Worm (Caenorhabditis elegans): ENCODE measurements around the gene F09E5.7.

DNA sequence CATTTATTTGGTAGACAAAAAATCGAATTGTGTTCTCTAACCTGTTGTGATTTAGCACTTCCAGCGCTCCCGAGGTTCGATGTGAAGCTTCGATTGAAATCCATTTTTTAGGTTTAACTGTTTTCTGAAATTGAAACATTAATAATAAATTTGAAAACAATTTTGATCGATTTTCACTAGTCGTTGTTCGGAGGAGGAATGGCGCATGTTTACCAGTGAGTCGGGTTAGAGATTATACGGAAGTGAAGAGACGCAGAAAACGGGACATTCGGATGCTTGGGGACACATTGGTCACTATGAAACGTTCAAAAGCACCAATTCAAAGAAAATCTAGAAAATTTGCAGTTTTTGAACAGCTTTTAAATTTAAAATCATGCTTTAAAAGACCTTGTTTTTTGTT is 46.9 kb downstream of the F09E5.7 start, which contains the start of gene fbxl-3:
- no peak for TF ChIP-seq nhr-11 (tag; optimal IDR thresholded peaks at IDR 0.05)
- TF ChIP-seq dve-1 (tag; optimal IDR thresholded peaks at IDR 0.05): no peak
- no peak for TF ChIP-seq ttx-3 (tag; optimal IDR thresholded peaks at IDR 0.05)
